Fruit fly (Drosophila melanogaster): ENCODE data around the gene by.

Gene by

DNA sequence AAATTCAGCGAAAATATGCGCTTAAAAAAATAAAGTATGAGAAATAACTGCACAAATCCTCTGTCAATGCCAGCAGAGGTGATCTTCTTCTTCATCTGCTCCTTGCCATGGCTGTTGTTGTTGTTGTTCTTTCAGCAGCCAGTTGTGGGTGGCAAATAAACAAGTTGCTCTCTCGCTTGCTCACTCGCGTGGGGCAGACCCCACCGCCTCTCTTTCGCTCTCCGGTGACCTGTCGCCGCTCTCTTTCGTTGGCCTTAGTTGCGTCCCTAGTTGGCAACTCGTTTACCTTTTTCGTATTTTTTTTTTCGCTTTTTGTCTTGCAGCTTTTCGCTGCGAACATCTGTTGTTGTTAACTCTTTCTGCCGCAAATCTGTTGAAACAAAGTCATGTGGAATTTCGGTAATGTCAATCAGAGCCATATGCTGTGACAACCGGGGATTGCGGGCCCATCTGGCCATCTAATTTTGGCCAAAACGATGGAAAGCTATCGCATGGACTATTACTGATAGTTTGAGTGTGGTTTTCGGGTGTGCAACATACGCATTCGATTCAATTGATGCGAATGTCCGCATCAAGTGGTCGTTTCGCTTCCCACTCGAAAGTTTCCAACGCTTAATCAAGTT is 1.9 kb upstream of the by start (continued):
- TF ChIP-seq Eip74EF (GFP tag; optimal IDR thresholded peaks at IDR 0.05) (no peak), CG6272 (GFP tag; IDR thresholded peaks at IDR 0.05) (no peak), lilli (GFP tag; optimal IDR thresholded peaks at IDR 0.05) (no peak), z (GFP tag; IDR thresholded peaks at IDR 0.05) (no peak), CG13287 (GFP tag; IDR thresholded peaks at IDR 0.05; ENCODE audit: partially characterized antibody) (no peak), E2f1 (GFP tag; IDR thresholded peaks at IDR 0.05) (no peak), CG9817 (tag; optimal IDR thresholded peaks at IDR 0.05) (no peak), CG8388 (GFP tag; optimal IDR thresholded peaks at IDR 0.05) (no peak), CG12236 (GFP tag; optimal IDR thresholded peaks at IDR 0.05) (no peak), NK7.1 (GFP tag; optimal IDR thresholded peaks at IDR 0.05) (no peak), CG18619 (GFP tag; optimal IDR thresholded peaks at IDR 0.05) (no peak), Trl (optimal IDR thresholded peaks at IDR 0.05) (peak; percentile 78 to 91), Trl (GFP tag; optimal IDR thresholded peaks at IDR 0.05) (no peak), CG1529 (GFP tag; optimal IDR thresholded peaks at IDR 0.05) (no peak), CG34422 (GFP tag; IDR thresholded peaks at IDR 0.05) (no peak), ro (GFP tag; IDR thresholded peaks at IDR 0.05) (no peak), usp (GFP tag; optimal IDR thresholded peaks at IDR 0.05) (no peak), CG9797 (GFP tag; optimal IDR thresholded peaks at IDR 0.05) (no peak), CG12299 (tag; optimal IDR thresholded peaks at IDR 0.05) (no peak), Oaz (GFP tag; IDR thresholded peaks at IDR 0.05) (no peak), pzg (GFP tag; optimal IDR thresholded peaks at IDR 0.05) (no peak), CG34376 (GFP tag; optimal IDR thresholded peaks at IDR 0.05) (no peak), Doc2 (GFP tag; IDR thresholded peaks at IDR 0.05) (no peak), CG12155 (GFP tag; optimal IDR thresholded peaks at IDR 0.05) (no peak), hkb (optimal IDR thresholded peaks at IDR 0.05) (no peak), hkb (GFP tag; IDR thresholded peaks at IDR 0.05) (0 out of 2 replicates have a peak, but pooled peaks have one; percentile 10), wdn (GFP tag; IDR thresholded peaks at IDR 0.05) (no peak), CG16815 (GFP tag; optimal IDR thresholded peaks at IDR 0.05) (no peak), CG7963 (GFP tag; IDR thresholded peaks at IDR 0.05; ENCODE audit: partially characterized antibody) (no peak), dimm (GFP tag; IDR thresholded peaks at IDR 0.05) (no peak), CG17612 (GFP tag; IDR thresholded peaks at IDR 0.05) (no peak), CG4360 (GFP tag; IDR thresholded peaks at IDR 0.05) (peak; percentile 69), run (tag; optimal IDR thresholded peaks at IDR 0.05) (no peak), ara (GFP tag; IDR thresholded peaks at IDR 0.05) (no peak), Gug (GFP tag; IDR thresholded peaks at IDR 0.05) (no peak), Hr78 (GFP tag; optimal IDR thresholded peaks at IDR 0.05) (peak in 1 of 2 experiments; percentile 61), CG2120 (GFP tag; optimal IDR thresholded peaks at IDR 0.05) (no peak), crp (GFP tag; optimal IDR thresholded peaks at IDR 0.05) (no peak), YL-1 (GFP tag; optimal IDR thresholded peaks at IDR 0.05) (no peak), CG11398 (GFP tag; optimal IDR thresholded peaks at IDR 0.05) (no peak), CG8290 (GFP tag; optimal IDR thresholded peaks at IDR 0.05) (no peak), CG8290 (tag; optimal IDR thresholded peaks at IDR 0.05) (no peak), CG33213 (GFP tag; optimal IDR thresholded peaks at IDR 0.05) (no peak), cg (GFP tag; optimal IDR thresholded peaks at IDR 0.05) (no peak), Elba2 (GFP tag; optimal IDR thresholded peaks at IDR 0.05) (no peak), CG15479 (GFP tag; optimal IDR thresholded peaks at IDR 0.05) (no peak), cato (GFP tag; optimal IDR thresholded peaks at IDR 0.05; ENCODE audit: borderline replicate concordance) (no peak), Ets65A (GFP tag) (peak; percentile 55), CG9437 (GFP tag; optimal IDR thresholded peaks at IDR 0.05) (no peak), Adf1 (GFP tag; IDR thresholded peaks at IDR 0.05) (no peak), peb (GFP tag; IDR thresholded peaks at IDR 0.05) (no peak), Rx (GFP tag; IDR thresholded peaks at IDR 0.05) (no peak)
